Worm (Caenorhabditis elegans) whole organism, L4 larva: ENCODE measurements around the gene bus-1.

Experiments
- R02D3.7 ChIP-seq: fragments of 150-350 bp; sonication (generic microtip); optimal IDR thresholded peaks from 3 replicates; lab custom pipeline; 2014; ENCODE audit warnings: missing biosample characterization, missing genetic modification characterization
- ZK546.5 ChIP-seq, 2 experiments: sonication (generic microtip); optimal IDR thresholded peaks; 2 replicates each; lab custom pipeline; 2017; ENCODE audit warnings: missing biosample characterization in 2 of 2, missing genetic modification characterization in 2 of 2
- aly-2 ChIP-seq: sonication (generic microtip); optimal IDR thresholded peaks from 2 replicates; lab custom pipeline; 2018; ENCODE audit warnings: missing biosample characterization, missing genetic modification characterization
- ama-1 ChIP-seq: fragments of 150-350 bp; optimal IDR thresholded peaks from 2 replicates; lab custom pipeline; 2014; ENCODE audit warnings: inconsistent platforms, mixed read lengths
- ceh-28 ChIP-seq: fragments of 150-350 bp; optimal IDR thresholded peaks from 2 replicates; lab custom pipeline; 2014; ENCODE audit warnings: missing biosample characterization, missing genetic modification reagents, missing genetic modification characterization
- lin-15B ChIP-seq: fragments of 150-350 bp; sonication (generic microtip); optimal IDR thresholded peaks from 3 replicates; lab custom pipeline; 2014; ENCODE audit warnings: missing biosample characterization, missing genetic modification characterization
- lsy-2 ChIP-seq, 2 experiments: fragments of 150-350 bp in 1 of 2; sonication (generic microtip) in 1 of 2; optimal IDR thresholded peaks; 2 replicates each; lab custom pipeline; 2014 to 2017; ENCODE audit warnings: missing biosample characterization in 2 of 2, missing genetic modification characterization in 2 of 2
- nhr-237 ChIP-seq: sonication (generic microtip); optimal IDR thresholded peaks from 2 replicates; lab custom pipeline; 2017; ENCODE audit warnings: missing biosample characterization, missing genetic modification characterization
- nhr-76 ChIP-seq: fragments of 150-350 bp; optimal IDR thresholded peaks from 2 replicates; lab custom pipeline; 2014; ENCODE audit warnings: missing biosample characterization, missing genetic modification characterization
- pha-4 ChIP-seq, 2 experiments: fragments of 150-350 bp in 1 of 2; fragments of 200-800 bp in 1 of 2; sonication (Bioruptor generic) in 1 of 2; IDR thresholded peaks in 1 of 2; optimal IDR thresholded peaks in 1 of 2; 2 replicates each; pipeline versions ENCODE4 v1.3.6 to Lab custom; 2014 to 2022; ENCODE audit warnings: missing genetic modification characterization in 2 of 2, missing genetic modification reagents in 2 of 2, missing biosample characterization in 1 of 2, missing compliant biosample characterization in 1 of 2
- unc-130 ChIP-seq: sonication (generic microtip); optimal IDR thresholded peaks from 2 replicates; lab custom pipeline; 2016; ENCODE audit warnings: missing genetic modification reagents, missing genetic modification characterization, missing compliant biosample characterization
- unc-39 ChIP-seq: sonication (generic microtip); optimal IDR thresholded peaks from 2 replicates; lab custom pipeline; 2017; ENCODE audit warnings: missing biosample characterization, missing genetic modification characterization
- zag-1 ChIP-seq: fragments of 150-350 bp; optimal IDR thresholded peaks from 2 replicates; lab custom pipeline; 2014; ENCODE audit warnings: missing biosample characterization, missing genetic modification characterization

- TF ChIP-seq zag-1 (tag; lab: Kevin White, UChicago) (no peak), nhr-237 (tag; lab: Kevin White, UChicago) (no peak), aly-2 (tag; lab: Kevin White, UChicago) (no peak), R02D3.7 (tag; lab: Kevin White, UChicago) (no peak), ama-1 (lab: Kevin White, UChicago) (no peak), ceh-28 (tag; lab: Kevin White, UChicago) (no peak), nhr-76 (tag; lab: Kevin White, UChicago) (no peak), unc-39 (tag; lab: Kevin White, UChicago) (no peak), lsy-2 (tag; optimal IDR thresholded peaks at IDR 0.05; lab: Kevin White, UChicago) (no peak), unc-130 (GFP tag; lab: Kevin White, UChicago) (no peak), pha-4 (GFP tag; IDR thresholded peaks at IDR 0.05; lab: Robert Waterston, UW) (no peak), pha-4 (tag; optimal IDR thresholded peaks at IDR 0.05; lab: Kevin White, UChicago) (no peak), ZK546.5 (tag; optimal IDR thresholded peaks at IDR 0.05; lab: Kevin White, UChicago) (no peak), lin-15B (tag; lab: Kevin White, UChicago) (no peak)
Measured at ce11 chrV:8977895-8978294, 46.7 kb downstream of the bus-1 start.
